Worm (Caenorhabditis elegans): Measurements from ENCODE around the gene C13F10.8.

DNA sequence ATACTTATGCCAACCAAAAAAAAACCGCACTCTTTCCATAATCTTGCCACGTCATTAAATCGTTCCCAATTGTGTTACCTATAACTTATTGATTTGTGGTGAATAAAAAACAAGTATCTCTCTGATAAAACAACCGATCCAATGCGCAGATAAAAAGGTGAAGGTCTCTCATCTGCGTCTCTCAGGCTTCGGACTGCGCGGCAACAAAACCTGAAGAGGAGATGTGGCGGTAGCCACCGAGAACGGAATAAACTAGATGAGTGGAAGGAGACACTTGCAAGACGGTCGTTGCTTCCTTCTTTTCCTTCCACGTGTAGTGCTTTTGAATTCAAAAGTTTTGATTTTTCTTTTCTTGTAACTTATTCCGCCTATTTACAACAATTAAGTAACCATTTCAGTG lies 4.1 kb upstream of the C13F10.8 start, which contains the start of gene fkb-3:
- TF ChIP-seq M03D4.4 (tag; optimal IDR thresholded peaks at IDR 0.05) (no peak), lin-32 (GFP tag; optimal IDR thresholded peaks at IDR 0.05) (no peak), pha-4 (tag; optimal IDR thresholded peaks at IDR 0.05) (no peak), lsy-2 (tag; optimal IDR thresholded peaks at IDR 0.05) (no peak), unc-62 (GFP tag; optimal IDR thresholded peaks at IDR 0.05) (no peak), elt-3 (tag; optimal IDR thresholded peaks at IDR 0.05) (no peak)
